Worm (Caenorhabditis elegans): ENCODE results near the gene sri-9.

DNA sequence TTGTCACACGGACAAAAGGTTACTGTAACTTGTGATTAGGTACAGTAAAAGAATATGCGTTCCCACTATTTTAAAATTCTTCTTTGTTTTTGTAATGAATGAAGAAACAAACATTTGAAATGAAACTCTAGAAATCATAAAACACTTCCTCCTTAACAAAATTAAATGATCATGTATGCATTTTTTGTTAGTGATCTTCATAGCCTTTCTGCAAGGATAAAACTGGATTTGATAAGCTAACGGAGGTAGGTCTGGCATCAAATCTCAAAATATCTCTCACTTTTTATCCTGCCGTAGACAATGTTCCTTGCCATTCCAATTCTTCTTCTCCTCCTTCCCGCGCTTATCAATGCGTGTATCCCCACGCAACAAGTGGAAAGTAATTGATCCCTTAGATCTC, 49.8 kb upstream of the sri-9 start, which contains the start of gene clec-238:
- TF ChIP-seq nhr-6 (tag; optimal IDR thresholded peaks at IDR 0.05) (no peak), ama-1 (optimal IDR thresholded peaks at IDR 0.05) (no peak), nhr-77 (tag; optimal IDR thresholded peaks at IDR 0.05) (no peak), unc-62 (GFP tag; optimal IDR thresholded peaks at IDR 0.05) (no peak), sma-9 (GFP tag; optimal IDR thresholded peaks at IDR 0.05) (no peak), sma-9 (tag; optimal IDR thresholded peaks at IDR 0.05) (no peak), aly-2 (tag; optimal IDR thresholded peaks at IDR 0.05) (no peak), elt-1 (tag; optimal IDR thresholded peaks at IDR 0.05) (no peak), mdl-1 (tag; optimal IDR thresholded peaks at IDR 0.05) (no peak), nhr-11 (tag; optimal IDR thresholded peaks at IDR 0.05) (no peak), R02D3.7 (tag; optimal IDR thresholded peaks at IDR 0.05) (no peak), unc-39 (tag; optimal IDR thresholded peaks at IDR 0.05) (no peak), lin-39 (tag; optimal IDR thresholded peaks at IDR 0.05) (no peak), lin-11 (tag; optimal IDR thresholded peaks at IDR 0.05) (no peak), nhr-237 (tag; optimal IDR thresholded peaks at IDR 0.05) (no peak)
